Worm (Caenorhabditis elegans) whole organism, mixed stage, embryonic: Measurements from ENCODE around the gene C24H11.1.

Experiments used
- M03D4.4 ChIP-seq: sonication (generic microtip); optimal IDR thresholded peaks from 2 replicates; lab custom pipeline; 2017; ENCODE audit warnings: mild to moderate bottlenecking, missing genetic modification characterization, missing compliant biosample characterization
- bed-3 ChIP-seq: fragments of 200-800 bp; sonication (Bioruptor generic); optimal IDR thresholded peaks from 3 replicates; lab custom pipeline; 2018; ENCODE audit warnings: mild to moderate bottlenecking, missing genetic modification characterization, moderate library complexity, missing compliant biosample characterization
- blmp-1 ChIP-seq: fragments of 150-350 bp; optimal IDR thresholded peaks from 2 replicates; lab custom pipeline; 2014; ENCODE audit warnings: missing biosample characterization, missing genetic modification characterization
- ceh-39 ChIP-seq: fragments of 150-350 bp; optimal IDR thresholded peaks from 2 replicates; lab custom pipeline; 2014; ENCODE audit warnings: missing biosample characterization, missing genetic modification characterization
- ceh-43 ChIP-seq: fragments of 200-800 bp; sonication (Bioruptor generic); optimal IDR thresholded peaks from 2 replicates; lab custom pipeline; 2018; ENCODE audit warnings: mild to moderate bottlenecking, missing genetic modification characterization, moderate library complexity, missing compliant biosample characterization
- ceh-83 ChIP-seq: fragments of 200-800 bp; sonication (Bioruptor generic); optimal IDR thresholded peaks from 2 replicates; lab custom pipeline; 2018; ENCODE audit warnings: mild to moderate bottlenecking, missing genetic modification characterization, missing compliant biosample characterization
- ces-1 ChIP-seq: fragments of 150-350 bp; optimal IDR thresholded peaks from 2 replicates; lab custom pipeline; 2014; ENCODE audit warnings: missing biosample characterization, missing genetic modification reagents, missing genetic modification characterization
- cnd-1 ChIP-seq: fragments of 200-800 bp; sonication (Bioruptor generic); optimal IDR thresholded peaks from 2 replicates; lab custom pipeline; 2018; ENCODE audit warnings: mild to moderate bottlenecking, missing genetic modification characterization, missing compliant biosample characterization
- drap-1 ChIP-seq: fragments of 200-800 bp; sonication (Bioruptor generic); optimal IDR thresholded peaks from 3 replicates; lab custom pipeline; 2018; ENCODE audit warnings: mild to moderate bottlenecking, missing genetic modification characterization, missing compliant biosample characterization
- elt-1 ChIP-seq: sonication (generic microtip); optimal IDR thresholded peaks from 2 replicates; lab custom pipeline; 2017; ENCODE audit warnings: missing genetic modification characterization, mild to moderate bottlenecking, missing compliant biosample characterization, antibody characterized with exemption, moderate library complexity, borderline replicate concordance; ENCODE audit not compliant: insufficient read depth
- elt-3 ChIP-seq: fragments of 150-350 bp; optimal IDR thresholded peaks from 2 replicates; lab custom pipeline; 2014; ENCODE audit warnings: missing biosample characterization, missing genetic modification characterization
- flh-1 ChIP-seq: fragments of 200-800 bp; sonication (Bioruptor generic); optimal IDR thresholded peaks from 2 replicates; lab custom pipeline; 2018; ENCODE audit warnings: mild to moderate bottlenecking, missing genetic modification characterization, moderate library complexity, missing compliant biosample characterization
- ham-2 ChIP-seq: fragments of 200-800 bp; sonication (Bioruptor generic); optimal IDR thresholded peaks from 2 replicates; lab custom pipeline; 2018; ENCODE audit warnings: mild to moderate bottlenecking, missing genetic modification characterization, missing compliant biosample characterization
- hlh-1 ChIP-seq: fragments of 150-350 bp; optimal IDR thresholded peaks from 2 replicates; lab custom pipeline; 2014; ENCODE audit warnings: missing biosample characterization, missing genetic modification reagents, missing genetic modification characterization
- lin-13 ChIP-seq: fragments of 150-350 bp; optimal IDR thresholded peaks from 2 replicates; lab custom pipeline; 2014; ENCODE audit warnings: missing biosample characterization, missing genetic modification characterization
- lin-32 ChIP-seq: fragments of 200-800 bp; sonication (Bioruptor generic); optimal IDR thresholded peaks from 2 replicates; lab custom pipeline; 2018; ENCODE audit warnings: mild to moderate bottlenecking, missing genetic modification characterization, missing compliant biosample characterization
- lsy-2 ChIP-seq: fragments of 150-350 bp; optimal IDR thresholded peaks from 2 replicates; lab custom pipeline; 2014; ENCODE audit warnings: missing biosample characterization, missing genetic modification characterization
- mab-5 ChIP-seq: fragments of 150-350 bp; optimal IDR thresholded peaks from 2 replicates; lab custom pipeline; 2014; ENCODE audit warnings: missing biosample characterization, missing genetic modification characterization
- mep-1 ChIP-seq: fragments of 150-350 bp; optimal IDR thresholded peaks from 2 replicates; lab custom pipeline; 2017; ENCODE audit warnings: missing biosample characterization, missing genetic modification reagents, missing genetic modification characterization, inconsistent platforms
- mls-2 ChIP-seq: sonication (generic microtip); optimal IDR thresholded peaks from 2 replicates; lab custom pipeline; 2016; ENCODE audit warnings: mild to moderate bottlenecking, missing genetic modification characterization, moderate library complexity, missing compliant biosample characterization
- nhr-12 ChIP-seq: fragments of 150-350 bp; optimal IDR thresholded peaks from 2 replicates; lab custom pipeline; 2014; ENCODE audit warnings: missing biosample characterization, missing genetic modification characterization
- nhr-2 ChIP-seq: fragments of 150-350 bp; optimal IDR thresholded peaks from 2 replicates; lab custom pipeline; 2014; ENCODE audit warnings: missing biosample characterization, missing genetic modification characterization
- nhr-237 ChIP-seq: fragments of 150-350 bp; optimal IDR thresholded peaks from 2 replicates; lab custom pipeline; 2014; ENCODE audit warnings: missing biosample characterization, missing genetic modification characterization
- nhr-28 ChIP-seq: fragments of 150-350 bp; optimal IDR thresholded peaks from 2 replicates; lab custom pipeline; 2014; ENCODE audit warnings: missing biosample characterization, missing genetic modification characterization
- nhr-76 ChIP-seq: sonication (generic microtip); optimal IDR thresholded peaks from 2 replicates; lab custom pipeline; 2017; ENCODE audit warnings: missing biosample characterization, missing genetic modification characterization
- pha-4 ChIP-seq: fragments of 150-350 bp; optimal IDR thresholded peaks from 2 replicates; lab custom pipeline; 2018; ENCODE audit warnings: missing biosample characterization, missing genetic modification reagents, missing genetic modification characterization
- sem-2 ChIP-seq: fragments of 200-800 bp; sonication (Bioruptor generic); optimal IDR thresholded peaks from 2 replicates; lab custom pipeline; 2018; ENCODE audit warnings: mild to moderate bottlenecking, missing genetic modification characterization, missing compliant biosample characterization
- snpc-4 ChIP-seq: fragments of 150-350 bp; optimal IDR thresholded peaks from 2 replicates; lab custom pipeline; 2014; ENCODE audit warnings: missing biosample characterization, missing genetic modification characterization
- sptf-1 ChIP-seq: sonication (generic microtip); optimal IDR thresholded peaks from 2 replicates; lab custom pipeline; 2017; ENCODE audit warnings: mild to moderate bottlenecking, missing genetic modification characterization, moderate library complexity, missing compliant biosample characterization
- tbx-8 ChIP-seq: fragments of 200-800 bp; sonication (Bioruptor generic); optimal IDR thresholded peaks from 2 replicates; lab custom pipeline; 2018; ENCODE audit warnings: mild to moderate bottlenecking, missing genetic modification characterization, moderate library complexity, missing compliant biosample characterization
- unc-120 ChIP-seq: sonication (generic microtip); optimal IDR thresholded peaks from 2 replicates; lab custom pipeline; 2017; ENCODE audit warnings: missing genetic modification characterization, missing compliant biosample characterization; ENCODE audit not compliant: poor library complexity, severe bottlenecking
- unc-39 ChIP-seq: fragments of 150-350 bp; optimal IDR thresholded peaks from 2 replicates; lab custom pipeline; 2014; ENCODE audit warnings: missing biosample characterization, missing genetic modification characterization
- unc-62 ChIP-seq: fragments of 150-350 bp; optimal IDR thresholded peaks from 2 replicates; lab custom pipeline; 2014; ENCODE audit warnings: missing biosample characterization, missing genetic modification reagents, missing genetic modification characterization
- zip-8 ChIP-seq: fragments of 150-350 bp; optimal IDR thresholded peaks from 2 replicates; lab custom pipeline; 2014; ENCODE audit warnings: missing biosample characterization, missing genetic modification characterization
- ztf-11 ChIP-seq: fragments of 150-350 bp; optimal IDR thresholded peaks from 2 replicates; lab custom pipeline; 2014; ENCODE audit warnings: missing biosample characterization, missing genetic modification characterization

Gene C24H11.1

ce11 chrIII:11824088-11824487, 36.6 kb downstream of the C24H11.1 start:
- TF ChIP-seq ceh-43 (no peak), lin-32 (GFP tag; lab: Kevin White, UChicago) (no peak), nhr-76 (tag; lab: Kevin White, UChicago) (no peak), snpc-4 (tag; lab: Kevin White, UChicago) (no peak), mep-1 (no peak), ztf-11 (tag; lab: Kevin White, UChicago) (no peak), unc-39 (tag; lab: Kevin White, UChicago) (no peak), ham-2 (no peak), drap-1 (GFP tag; lab: Kevin White, UChicago) (no peak), unc-120 (tag; lab: Kevin White, UChicago) (no peak), unc-62 (no peak), sptf-1 (tag; lab: Kevin White, UChicago) (no peak), blmp-1 (tag; lab: Kevin White, UChicago) (no peak), mls-2 (no peak), sem-2 (no peak), M03D4.4 (tag; lab: Kevin White, UChicago) (no peak), ceh-83 (GFP tag; lab: Kevin White, UChicago) (no peak), mab-5 (no peak), tbx-8 (GFP tag; lab: Kevin White, UChicago) (no peak)

- TF ChIP-seq cnd-1 (tag; lab: Kevin White, UChicago) (no peak), M03D4.4 (tag; lab: Kevin White, UChicago) (no peak), snpc-4 (tag; lab: Kevin White, UChicago) (no peak), flh-1 (GFP tag; lab: Kevin White, UChicago) (no peak), ceh-83 (GFP tag; lab: Kevin White, UChicago) (no peak), hlh-1 (tag; lab: Kevin White, UChicago) (no peak), ceh-39 (no peak), lin-13 (tag; lab: Kevin White, UChicago) (no peak), sptf-1 (tag; lab: Kevin White, UChicago) (no peak), mep-1 (no peak), blmp-1 (tag; lab: Kevin White, UChicago) (no peak), unc-120 (tag; lab: Kevin White, UChicago) (no peak), lsy-2 (no peak), nhr-12 (tag; lab: Kevin White, UChicago) (no peak), drap-1 (GFP tag; lab: Kevin White, UChicago) (no peak), sem-2 (no peak), ztf-11 (tag; lab: Kevin White, UChicago) (no peak), pha-4 (tag; lab: Kevin White, UChicago) (no peak), elt-3 (tag; lab: Kevin White, UChicago) (no peak), nhr-28 (no peak)
Observed at ce11 chrIII:11824580-11824979, 37.1 kb downstream of the C24H11.1 start.

- no peak for TF ChIP-seq nhr-2 (tag; lab: Kevin White, UChicago)
- TF ChIP-seq hlh-1 (tag; lab: Kevin White, UChicago): peak; percentile 65
- TF ChIP-seq ces-1 (GFP tag; lab: Kevin White, UChicago): peak; percentile 50
- TF ChIP-seq unc-62: no peak
- TF ChIP-seq ceh-43: peak; percentile 39
- no peak for TF ChIP-seq drap-1 (GFP tag; lab: Kevin White, UChicago)
- TF ChIP-seq nhr-76 (tag; lab: Kevin White, UChicago): no peak
- TF ChIP-seq cnd-1 (tag; lab: Kevin White, UChicago): peak; percentile 10
- no peak for TF ChIP-seq unc-39 (tag; lab: Kevin White, UChicago)
- TF ChIP-seq nhr-237 (tag; lab: Kevin White, UChicago): no peak
- no peak for TF ChIP-seq elt-1
- TF ChIP-seq ham-2: no peak
- TF ChIP-seq lin-13 (tag; lab: Kevin White, UChicago): peak; percentile 80
- TF ChIP-seq tbx-8 (GFP tag; lab: Kevin White, UChicago): no peak
- no peak for TF ChIP-seq snpc-4 (tag; lab: Kevin White, UChicago)
- TF ChIP-seq mab-5: peak; percentile 14
- TF ChIP-seq M03D4.4 (tag; lab: Kevin White, UChicago): no peak
- no peak for TF ChIP-seq ztf-11 (tag; lab: Kevin White, UChicago)
- TF ChIP-seq flh-1 (GFP tag; lab: Kevin White, UChicago): no peak
- peak; percentile 66 for TF ChIP-seq pha-4 (tag; lab: Kevin White, UChicago)
- TF ChIP-seq unc-120 (tag; lab: Kevin White, UChicago): no peak
- no peak for TF ChIP-seq nhr-12 (tag; lab: Kevin White, UChicago)
- peak; percentile 42 for TF ChIP-seq mls-2
- TF ChIP-seq lin-32 (GFP tag; lab: Kevin White, UChicago): no peak
- TF ChIP-seq sptf-1 (tag; lab: Kevin White, UChicago): no peak
- TF ChIP-seq lsy-2: peak; percentile 77
- TF ChIP-seq zip-8 (tag; lab: Kevin White, UChicago): no peak
- peak; percentile 89 for TF ChIP-seq ceh-39
- no peak for TF ChIP-seq ceh-83 (GFP tag; lab: Kevin White, UChicago)
- peak; percentile 71 for TF ChIP-seq mep-1
- no peak for TF ChIP-seq elt-3 (tag; lab: Kevin White, UChicago)
- TF ChIP-seq bed-3 (GFP tag; lab: Kevin White, UChicago): no peak
- no peak for TF ChIP-seq nhr-28
- no peak for TF ChIP-seq sem-2
- TF ChIP-seq blmp-1 (tag; lab: Kevin White, UChicago): no peak
Observed at ce11 chrIII:11825654-11826053, 38.2 kb downstream of the C24H11.1 start.
